Worm (Caenorhabditis elegans) whole organism, early embryonic: ENCODE measurements around the gene R52.6.

Experiments used
- F13C5.2 ChIP-seq: sonication (generic microtip); optimal IDR thresholded peaks from 2 replicates; lab custom pipeline; 2017; ENCODE audit warnings: mild to moderate bottlenecking, missing genetic modification characterization, inconsistent platforms, missing compliant biosample characterization
- ama-1 ChIP-seq: fragments of 150-350 bp; optimal IDR thresholded peaks from 2 replicates; lab custom pipeline; 2014
- hmbx-1 ChIP-seq: sonication (generic microtip); optimal IDR thresholded peaks from 2 replicates; lab custom pipeline; 2016; ENCODE audit warnings: mild to moderate bottlenecking, missing genetic modification characterization, missing compliant biosample characterization
- tra-4 ChIP-seq: sonication (generic microtip); optimal IDR thresholded peaks from 2 replicates; lab custom pipeline; 2017; ENCODE audit warnings: missing genetic modification characterization, missing compliant biosample characterization

- TF ChIP-seq tra-4 (tag; lab: Kevin White, UChicago): no peak
- no peak for TF ChIP-seq ama-1 (lab: Kevin White, UChicago)
- no peak for TF ChIP-seq F13C5.2 (tag; lab: Kevin White, UChicago)
- no peak for TF ChIP-seq hmbx-1 (tag; lab: Kevin White, UChicago)
Measured at ce11 chrII:2140817-2141216, 28.0 kb upstream of the R52.6 start, which contains the start of gene C40A11.3.
